Worm (Caenorhabditis elegans): ENCODE data around the gene R04A9.7.
"Not testable (repeated sequence)": the region's sequence is repeated elsewhere in the genome, so short reads cannot be mapped to it uniquely, and the experiment has no call there.

DNA sequence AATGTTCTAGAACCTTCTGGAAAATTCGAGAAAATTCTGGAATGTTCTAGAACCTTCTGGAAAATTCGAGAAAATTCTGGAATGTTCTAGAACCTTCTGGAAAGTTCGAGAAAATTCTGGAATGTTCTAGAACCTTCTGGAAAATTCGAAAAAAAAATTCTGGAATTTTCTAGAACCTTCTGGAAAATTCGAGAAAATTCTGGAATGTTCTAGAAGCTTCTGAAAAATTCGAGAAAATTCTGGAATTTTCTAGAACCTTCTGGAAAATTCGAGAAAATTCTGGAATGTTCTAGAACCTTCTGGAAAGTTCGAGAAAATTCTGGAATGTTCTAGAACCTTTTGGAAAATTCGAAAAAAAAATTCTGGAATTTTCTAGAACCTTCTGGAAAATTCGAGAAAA is 48.7 kb upstream of the R04A9.7 start:
- not testable (repeated sequence) for TF ChIP-seq hlh-12 (tag; optimal IDR thresholded peaks at IDR 0.05); F49E8.2 (tag; optimal IDR thresholded peaks at IDR 0.05; ENCODE audit: insufficient read depth); let-526 (GFP tag; IDR thresholded peaks at IDR 0.05); C17E4.6 (GFP tag; IDR thresholded peaks at IDR 0.05); cebp-1 (GFP tag; IDR thresholded peaks at IDR 0.05); cebp-1 (tag; optimal IDR thresholded peaks at IDR 0.05)
